Worm (Caenorhabditis elegans) whole organism, L4/young adult: ENCODE measurements around the gene C03G6.6.

Experiments used
- W03F9.2 ChIP-seq: fragments of 150-350 bp; optimal IDR thresholded peaks from 2 replicates; lab custom pipeline; 2014; ENCODE audit warnings: missing biosample characterization, missing genetic modification characterization
- dao-5 ChIP-seq: sonication (generic microtip); optimal IDR thresholded peaks from 2 replicates; lab custom pipeline; 2016; ENCODE audit warnings: missing genotype, missing genetic modification characterization, moderate library complexity, missing compliant biosample characterization

DNA sequence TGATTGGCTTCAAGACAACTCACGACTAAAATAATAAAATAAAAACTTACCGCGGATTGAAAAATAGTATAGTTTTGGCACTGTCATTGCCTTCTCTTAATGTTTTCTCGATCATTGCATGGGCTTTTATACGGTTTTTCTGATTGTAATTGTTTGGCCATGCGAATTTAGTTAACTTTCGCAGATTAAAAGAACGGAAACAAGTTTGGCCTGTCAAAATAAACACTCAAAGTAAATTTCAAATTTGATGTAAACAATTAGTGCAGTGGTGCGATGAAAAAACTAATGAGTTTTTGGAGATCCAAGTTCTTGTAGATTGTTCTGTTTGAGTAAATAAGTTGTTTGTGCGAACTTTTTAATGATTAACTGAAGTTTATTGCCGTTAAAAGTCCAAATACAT, 42.0 kb downstream of the C03G6.6 start, which contains the start of gene gst-41:
- TF ChIP-seq W03F9.2 (tag; lab: Kevin White, UChicago) (no peak), dao-5 (no peak)
